Worm (Caenorhabditis elegans): Measurements from ENCODE around the gene F13D11.3.

The F13D11.3 gene

DNA sequence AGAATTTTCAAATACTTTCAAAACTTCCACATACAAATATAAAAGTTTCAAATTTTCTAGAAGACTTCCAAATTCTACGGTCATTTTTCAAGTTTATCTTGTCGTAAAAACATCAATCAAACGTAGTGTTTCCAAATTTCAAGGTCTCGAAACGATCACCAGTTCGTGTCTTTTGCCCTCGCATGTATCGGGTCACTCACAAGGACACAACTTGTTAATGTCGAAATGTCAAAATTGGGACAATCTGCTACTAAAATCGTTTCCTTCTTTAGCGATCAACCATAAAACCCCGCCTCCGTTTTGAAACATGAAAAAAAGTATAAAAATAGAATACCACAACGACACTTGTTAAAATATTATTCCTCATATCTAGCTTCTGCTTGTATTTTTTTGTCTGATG lies 2.2 kb downstream of the F13D11.3 start:
- TF ChIP-seq med-1 (GFP tag; optimal IDR thresholded peaks at IDR 0.05; ENCODE audit: insufficient read depth) (no peak), ref-1 (GFP tag; conservative IDR thresholded peaks at IDR 0.05) (no peak), tab-1 (GFP tag; IDR thresholded peaks at IDR 0.05) (no peak), ztf-23 (GFP tag; IDR thresholded peaks at IDR 0.05) (no peak), T22C8.4 (GFP tag; IDR thresholded peaks at IDR 0.05) (no peak), flt-1 (GFP tag; IDR thresholded peaks at IDR 0.05) (no peak), ztf-29 (GFP tag; IDR thresholded peaks at IDR 0.05) (no peak), klf-2 (GFP tag; conservative IDR thresholded peaks at IDR 0.05) (no peak), cog-1 (tag; optimal IDR thresholded peaks at IDR 0.05) (no peak)

DNA sequence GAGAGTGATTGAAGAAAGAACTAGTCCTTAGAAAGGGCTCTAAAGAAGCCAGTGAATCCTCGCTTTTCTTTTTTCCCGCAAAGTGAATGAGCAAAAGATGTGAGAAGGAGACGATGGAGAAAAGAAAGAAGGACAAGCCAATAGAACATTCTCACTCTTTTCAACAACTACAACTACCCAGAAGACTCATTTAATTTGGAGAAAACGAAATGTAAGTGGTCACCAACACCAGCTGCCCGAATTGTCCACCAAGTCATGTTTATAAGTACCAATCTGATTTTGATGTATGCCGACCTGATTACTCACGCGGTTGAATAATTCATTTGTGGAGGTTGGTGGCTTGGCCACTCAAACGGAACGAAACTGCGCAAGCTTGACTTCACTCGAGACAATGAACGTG lies 3.1 kb downstream of the F13D11.3 start:
- TF ChIP-seq cog-1 (tag; optimal IDR thresholded peaks at IDR 0.05): no peak
- TF ChIP-seq tab-1 (GFP tag; IDR thresholded peaks at IDR 0.05): no peak
- no peak for TF ChIP-seq ztf-29 (GFP tag; IDR thresholded peaks at IDR 0.05)
- TF ChIP-seq med-1 (GFP tag; optimal IDR thresholded peaks at IDR 0.05; ENCODE audit: insufficient read depth): no peak

DNA sequence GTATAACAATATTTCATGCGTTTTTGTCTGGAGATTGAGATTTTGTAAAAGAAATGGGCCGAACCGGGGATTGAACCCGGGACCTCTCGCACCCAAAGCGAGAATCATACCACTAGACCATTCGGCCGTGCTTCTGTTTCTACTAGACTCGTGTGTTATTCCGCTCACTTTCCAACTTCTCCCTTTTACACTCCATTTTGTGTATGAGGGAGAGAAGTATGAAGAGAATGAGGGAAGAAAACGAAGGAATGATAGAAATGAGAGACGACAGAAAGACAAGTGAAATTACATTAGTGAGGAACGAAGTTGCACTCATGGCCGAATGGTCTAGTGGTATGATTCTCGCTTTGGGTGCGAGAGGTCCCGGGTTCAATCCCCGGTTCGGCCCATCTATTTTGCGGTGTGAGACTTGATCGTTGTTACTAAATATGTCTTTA lies 4.5 kb downstream of the F13D11.3 start:
- TF ChIP-seq tab-1 (GFP tag; IDR thresholded peaks at IDR 0.05) (peak; percentile 88), flt-1 (GFP tag; IDR thresholded peaks at IDR 0.05) (peak; percentile 89), ztf-29 (GFP tag; IDR thresholded peaks at IDR 0.05) (peak; percentile 77), ref-1 (GFP tag; conservative IDR thresholded peaks at IDR 0.05) (peak; percentile 71), ztf-23 (GFP tag; IDR thresholded peaks at IDR 0.05) (peak; percentile 93), med-1 (GFP tag; optimal IDR thresholded peaks at IDR 0.05; ENCODE audit: insufficient read depth) (peak; percentile 42), T22C8.4 (GFP tag; IDR thresholded peaks at IDR 0.05) (peak; percentile 66), cog-1 (tag; optimal IDR thresholded peaks at IDR 0.05) (peak; percentile 90), klf-2 (GFP tag; conservative IDR thresholded peaks at IDR 0.05) (peak; percentile 93)

DNA sequence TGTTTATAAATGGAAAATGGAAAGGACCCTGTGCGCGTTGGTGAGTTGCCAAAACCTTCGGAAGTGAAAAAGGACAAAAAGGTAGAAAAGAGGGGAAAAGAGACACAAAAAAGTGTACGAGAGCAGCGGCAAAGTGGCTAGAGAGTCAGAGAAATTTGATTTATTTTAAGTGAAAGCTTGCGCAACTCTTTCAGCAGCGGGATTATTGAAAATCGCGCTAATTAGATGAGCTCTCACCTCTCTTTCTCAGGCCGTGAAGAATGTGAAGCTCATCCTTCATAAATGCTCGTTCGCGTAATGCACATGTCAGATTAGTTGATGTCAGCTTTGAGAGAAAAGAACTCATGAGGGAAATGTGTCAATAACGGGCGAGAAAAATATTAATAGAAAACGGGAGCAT lies 6.5 kb downstream of the F13D11.3 start:
- TF ChIP-seq flt-1 (GFP tag; IDR thresholded peaks at IDR 0.05): no peak
- TF ChIP-seq klf-2 (GFP tag; conservative IDR thresholded peaks at IDR 0.05): no peak
- TF ChIP-seq cog-1 (tag; optimal IDR thresholded peaks at IDR 0.05): no peak
- no peak for TF ChIP-seq ztf-23 (GFP tag; IDR thresholded peaks at IDR 0.05)
- no peak for TF ChIP-seq tab-1 (GFP tag; IDR thresholded peaks at IDR 0.05)
- no peak for TF ChIP-seq med-1 (GFP tag; optimal IDR thresholded peaks at IDR 0.05; ENCODE audit: insufficient read depth)
- no peak for TF ChIP-seq T22C8.4 (GFP tag; IDR thresholded peaks at IDR 0.05)
- no peak for TF ChIP-seq ztf-29 (GFP tag; IDR thresholded peaks at IDR 0.05)
- TF ChIP-seq ref-1 (GFP tag; conservative IDR thresholded peaks at IDR 0.05): no peak

DNA sequence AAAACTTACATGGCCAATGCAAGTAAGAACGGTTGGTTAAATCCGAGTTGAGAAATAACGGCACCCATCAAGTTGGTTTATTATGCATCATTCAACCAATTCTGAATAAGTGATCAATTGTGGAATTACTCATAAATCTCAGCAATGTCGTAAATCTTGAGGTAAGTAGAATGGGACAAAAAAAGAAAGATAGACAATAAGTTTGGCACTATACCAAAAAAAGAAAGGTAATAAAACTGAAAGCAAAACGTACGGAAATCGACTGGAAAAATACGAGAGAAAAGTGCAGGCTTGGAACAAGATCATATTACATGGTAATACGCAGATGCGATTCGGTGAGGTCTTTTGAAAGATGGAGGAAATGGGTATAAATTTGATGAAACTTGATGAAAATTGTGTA lies 7.0 kb downstream of the F13D11.3 start, which contains the start of gene F46G11.4:
F46G11.4 (minus strand) TSS at position 101 of the 400 bp plus-strand sequence.
- TF ChIP-seq T22C8.4 (GFP tag; IDR thresholded peaks at IDR 0.05) (no peak), cog-1 (tag; optimal IDR thresholded peaks at IDR 0.05) (no peak), ztf-29 (GFP tag; IDR thresholded peaks at IDR 0.05) (no peak), flt-1 (GFP tag; IDR thresholded peaks at IDR 0.05) (no peak), klf-2 (GFP tag; conservative IDR thresholded peaks at IDR 0.05) (no peak), ref-1 (GFP tag; conservative IDR thresholded peaks at IDR 0.05) (no peak), tab-1 (GFP tag; IDR thresholded peaks at IDR 0.05) (no peak), med-1 (GFP tag; optimal IDR thresholded peaks at IDR 0.05; ENCODE audit: insufficient read depth) (no peak)

DNA sequence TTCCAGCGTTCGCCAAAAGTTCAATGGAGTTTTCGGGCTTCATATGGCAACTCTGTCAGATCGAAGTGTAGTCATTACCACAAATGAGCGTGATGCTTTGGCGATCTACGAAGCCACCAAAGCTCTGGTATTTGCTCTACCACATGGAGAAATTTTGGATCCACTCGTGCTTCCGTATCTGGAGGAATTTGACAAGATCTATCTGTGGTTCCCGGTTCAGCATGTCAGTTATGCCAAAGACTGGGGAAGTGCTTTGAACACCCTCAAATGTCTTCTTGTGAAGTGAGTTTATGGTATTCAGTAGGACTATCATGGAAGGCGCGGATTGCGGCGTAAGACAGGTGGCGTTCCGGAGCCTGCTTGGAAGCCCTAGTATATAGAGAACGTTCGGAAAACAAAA lies 11.3 kb downstream of the F13D11.3 start:
- TF ChIP-seq ref-1 (GFP tag; conservative IDR thresholded peaks at IDR 0.05) (no peak), T22C8.4 (GFP tag; IDR thresholded peaks at IDR 0.05) (no peak), klf-2 (GFP tag; conservative IDR thresholded peaks at IDR 0.05) (no peak)

DNA sequence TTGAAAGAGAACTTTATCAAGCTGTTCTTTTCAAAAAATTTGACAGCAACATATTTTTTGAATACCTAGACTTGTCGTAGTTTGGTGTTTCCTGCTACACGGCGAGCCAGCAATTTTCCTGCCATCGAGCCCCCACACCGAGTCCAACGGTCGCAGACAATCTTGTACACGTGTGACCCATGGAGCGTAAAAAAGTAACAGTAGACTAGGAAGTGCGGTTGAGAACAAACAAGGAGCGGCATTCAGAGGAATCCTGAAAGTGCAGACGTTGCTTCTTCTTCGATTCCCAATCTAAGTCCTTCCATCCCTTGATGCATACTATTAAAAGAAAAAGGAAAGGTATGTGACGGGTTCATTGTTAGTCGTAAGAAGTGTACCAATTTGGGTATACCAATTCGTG lies 14.8 kb downstream of the F13D11.3 start, which contains the start of gene twnk-1:
twnk-1 (plus strand) TSS at position 301 of the 400 bp plus-strand sequence.
- TF ChIP-seq flt-1 (GFP tag; IDR thresholded peaks at IDR 0.05) (no peak), med-1 (GFP tag; optimal IDR thresholded peaks at IDR 0.05; ENCODE audit: insufficient read depth) (no peak), cog-1 (tag; optimal IDR thresholded peaks at IDR 0.05) (no peak), T22C8.4 (GFP tag; IDR thresholded peaks at IDR 0.05) (no peak), ref-1 (GFP tag; conservative IDR thresholded peaks at IDR 0.05) (no peak), tab-1 (GFP tag; IDR thresholded peaks at IDR 0.05) (no peak), ztf-29 (GFP tag; IDR thresholded peaks at IDR 0.05) (no peak), klf-2 (GFP tag; conservative IDR thresholded peaks at IDR 0.05) (no peak), ztf-23 (GFP tag; IDR thresholded peaks at IDR 0.05) (no peak)

DNA sequence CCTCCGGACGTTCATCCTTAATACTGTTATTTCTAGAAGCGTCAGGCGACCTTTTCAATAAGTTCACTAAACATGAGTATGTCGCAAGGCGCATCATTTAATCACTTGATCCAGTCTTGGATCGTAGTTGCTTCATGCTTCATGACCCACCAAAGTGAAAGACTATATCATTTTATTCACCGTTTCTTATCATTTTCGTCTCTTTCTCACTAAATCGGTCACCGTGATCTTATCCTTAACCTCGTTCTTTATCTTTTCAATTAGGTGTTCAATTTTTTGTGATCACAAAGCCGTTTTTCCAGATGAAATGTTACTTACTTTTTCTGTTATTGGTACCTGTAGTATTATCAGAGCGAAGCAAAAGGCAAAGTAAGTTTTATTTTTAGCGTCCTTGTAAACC lies 17.9 kb downstream of the F13D11.3 start, which contains the start of gene F46G11.2:
F46G11.2 (plus strand) TSS at position 301 of the 400 bp plus-strand sequence.
- TF ChIP-seq cog-1 (tag; optimal IDR thresholded peaks at IDR 0.05) (no peak), flt-1 (GFP tag; IDR thresholded peaks at IDR 0.05) (no peak), ztf-23 (GFP tag; IDR thresholded peaks at IDR 0.05) (no peak), ztf-29 (GFP tag; IDR thresholded peaks at IDR 0.05) (no peak), klf-2 (GFP tag; conservative IDR thresholded peaks at IDR 0.05) (no peak), ref-1 (GFP tag; conservative IDR thresholded peaks at IDR 0.05) (no peak), T22C8.4 (GFP tag; IDR thresholded peaks at IDR 0.05) (no peak), med-1 (GFP tag; optimal IDR thresholded peaks at IDR 0.05; ENCODE audit: insufficient read depth) (no peak), tab-1 (GFP tag; IDR thresholded peaks at IDR 0.05) (no peak)

DNA sequence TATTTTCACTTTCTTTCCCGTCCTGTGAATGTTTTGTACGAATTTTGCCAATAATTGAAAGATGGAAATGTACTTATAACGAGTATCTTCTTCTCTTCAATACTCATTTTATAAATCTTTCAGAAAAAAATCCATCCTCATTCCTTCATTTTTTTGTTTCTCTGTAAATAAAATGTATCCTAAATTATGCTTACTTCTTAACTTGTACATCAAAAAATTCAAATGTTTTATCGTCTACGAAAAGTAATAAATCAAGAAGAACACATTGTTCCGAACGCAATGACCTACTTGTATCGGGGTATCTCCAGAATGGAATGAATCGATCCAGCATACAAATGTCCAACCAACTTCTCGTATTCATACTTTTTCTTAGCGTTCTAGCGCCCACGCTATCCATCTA lies 19.5 kb downstream of the F13D11.3 start, which contains the start of gene F46G11.6:
F46G11.6 (plus strand) TSS at position 301 of the 400 bp plus-strand sequence.
- no peak for TF ChIP-seq flt-1 (GFP tag; IDR thresholded peaks at IDR 0.05)
- no peak for TF ChIP-seq cog-1 (tag; optimal IDR thresholded peaks at IDR 0.05)
- TF ChIP-seq ref-1 (GFP tag; conservative IDR thresholded peaks at IDR 0.05): no peak
- no peak for TF ChIP-seq ztf-23 (GFP tag; IDR thresholded peaks at IDR 0.05)
- no peak for TF ChIP-seq tab-1 (GFP tag; IDR thresholded peaks at IDR 0.05)
- no peak for TF ChIP-seq klf-2 (GFP tag; conservative IDR thresholded peaks at IDR 0.05)
- no peak for TF ChIP-seq med-1 (GFP tag; optimal IDR thresholded peaks at IDR 0.05; ENCODE audit: insufficient read depth)
- no peak for TF ChIP-seq T22C8.4 (GFP tag; IDR thresholded peaks at IDR 0.05)
- no peak for TF ChIP-seq ztf-29 (GFP tag; IDR thresholded peaks at IDR 0.05)

DNA sequence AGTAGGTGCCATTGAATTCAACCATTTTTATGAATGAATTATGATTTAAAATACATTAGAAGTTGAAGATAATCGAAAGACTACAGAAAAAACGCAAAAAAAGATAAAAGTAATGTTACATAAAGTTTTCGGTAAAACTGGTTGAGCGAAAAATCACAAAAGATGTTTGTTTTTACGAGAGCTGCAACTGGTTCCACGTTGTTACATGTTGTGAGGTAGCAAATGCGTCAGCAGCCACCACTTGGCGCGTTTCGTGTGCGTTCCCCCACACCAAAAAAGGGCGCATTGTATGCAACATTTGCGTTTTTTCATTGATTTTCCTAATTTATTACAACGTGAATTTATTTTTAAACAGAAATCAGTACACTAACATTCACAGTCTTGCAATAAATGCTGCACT lies 23.6 kb downstream of the F13D11.3 start, which contains the start of gene gakh-1:
gakh-1 (plus strand) TSS at position 347 of the 400 bp plus-strand sequence.
- TF ChIP-seq med-1 (GFP tag; optimal IDR thresholded peaks at IDR 0.05; ENCODE audit: insufficient read depth) (no peak), klf-2 (GFP tag; conservative IDR thresholded peaks at IDR 0.05) (no peak), ztf-29 (GFP tag; IDR thresholded peaks at IDR 0.05) (no peak), flt-1 (GFP tag; IDR thresholded peaks at IDR 0.05) (no peak), ztf-23 (GFP tag; IDR thresholded peaks at IDR 0.05) (no peak), cog-1 (tag; optimal IDR thresholded peaks at IDR 0.05) (no peak), tab-1 (GFP tag; IDR thresholded peaks at IDR 0.05) (no peak), ref-1 (GFP tag; conservative IDR thresholded peaks at IDR 0.05) (no peak), T22C8.4 (GFP tag; IDR thresholded peaks at IDR 0.05) (no peak)
